Fruit fly (Drosophila melanogaster) whole organism, adult: ENCODE results near the gene CG44198.

Source experiments
- CG12768 ChIP-seq: fragments of 200-800 bp; sonication (Bioruptor generic); optimal IDR thresholded peaks from 2 replicates; lab custom pipeline; 2017; ENCODE audit warnings: missing biosample characterization, missing genetic modification characterization, mild to moderate bottlenecking, moderate library complexity, missing genetic modification reagents
- CG1620 ChIP-seq: fragments of 200-800 bp; sonication (Bioruptor generic); optimal IDR thresholded peaks from 2 replicates; lab custom pipeline; 2016; ENCODE audit warnings: missing biosample characterization, missing genetic modification characterization
- CG33017 ChIP-seq: fragments of 200-800 bp; sonication (Bioruptor generic); optimal IDR thresholded peaks from 2 replicates; lab custom pipeline; 2018; ENCODE audit warnings: missing biosample characterization, mild to moderate bottlenecking, missing genetic modification characterization, moderate library complexity
- CG5204 ChIP-seq: fragments of 200-800 bp; sonication (Bioruptor generic); optimal IDR thresholded peaks from 2 replicates; lab custom pipeline; 2016; ENCODE audit warnings: missing biosample characterization, missing genetic modification characterization
- CG7045 ChIP-seq: fragments of 200-800 bp; sonication (Bioruptor generic); optimal IDR thresholded peaks from 2 replicates; lab custom pipeline; 2017; ENCODE audit warnings: missing biosample characterization, mild to moderate bottlenecking, missing genetic modification characterization
- CG7101 ChIP-seq: fragments of 200-800 bp; sonication (Bioruptor generic); optimal IDR thresholded peaks from 2 replicates; lab custom pipeline; 2018; ENCODE audit warnings: missing biosample characterization, mild to moderate bottlenecking, missing genetic modification characterization, moderate library complexity
- Crg-1 ChIP-seq: fragments of 200-800 bp; sonication (Bioruptor generic); optimal IDR thresholded peaks from 2 replicates; lab custom pipeline; 2016; ENCODE audit warnings: missing biosample characterization, missing genetic modification characterization
- Mnt ChIP-seq: fragments of 200-800 bp; sonication (Bioruptor generic); optimal IDR thresholded peaks from 2 replicates; lab custom pipeline; 2016; ENCODE audit warnings: missing biosample characterization, mild to moderate bottlenecking, missing genetic modification characterization
- bab1 ChIP-seq: fragments of 200-800 bp; sonication (Bioruptor generic); optimal IDR thresholded peaks from 3 replicates; lab custom pipeline; 2019; ENCODE audit warnings: missing biosample characterization, mild to moderate bottlenecking, missing genetic modification characterization, moderate library complexity
- cic ChIP-seq: fragments of 200-800 bp; sonication (Bioruptor generic); optimal IDR thresholded peaks from 2 replicates; lab custom pipeline; 2017; ENCODE audit warnings: missing biosample characterization, mild to moderate bottlenecking, missing genetic modification characterization, moderate library complexity
- cnc ChIP-seq, 2 experiments: fragments of >200 bp; optimal IDR thresholded peaks; 2 replicates each; lab custom pipeline; 2017
- kay ChIP-seq: fragments of 200-800 bp; sonication (Bioruptor generic); peaks from one replicate; lab custom pipeline; 2016; ENCODE audit warnings: missing biosample characterization, missing genetic modification characterization, borderline replicate concordance
- pad ChIP-seq: fragments of 200-800 bp; sonication (Bioruptor generic); optimal IDR thresholded peaks from 3 replicates; lab custom pipeline; 2017; ENCODE audit warnings: missing biosample characterization, missing genetic modification characterization, mild to moderate bottlenecking, moderate library complexity, missing genetic modification reagents
- tj ChIP-seq: fragments of 200-800 bp; sonication (Bioruptor generic); optimal IDR thresholded peaks from 3 replicates; lab custom pipeline; 2017; ENCODE audit warnings: missing biosample characterization, mild to moderate bottlenecking, missing genetic modification characterization, moderate library complexity

DNA sequence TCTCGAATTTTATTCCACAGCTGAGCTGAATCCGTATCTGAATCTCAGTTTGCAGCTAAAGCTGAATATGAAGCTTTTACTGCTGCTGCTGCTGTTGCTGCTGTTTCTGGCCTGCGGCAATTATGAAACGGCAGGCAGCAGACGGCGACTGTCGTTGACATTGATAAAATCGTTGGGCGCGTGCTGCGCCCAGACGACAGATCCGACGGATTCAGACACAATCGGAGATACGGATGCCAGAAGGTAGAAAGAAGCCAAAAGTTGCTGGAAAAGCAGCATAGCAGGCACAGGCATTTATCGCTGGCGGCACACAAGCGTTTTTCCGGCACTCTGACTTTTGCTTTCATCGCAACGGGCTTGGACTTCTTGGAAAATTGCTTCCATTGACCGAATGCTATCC, 39.5 kb downstream of the CG44198 start:
- TF ChIP-seq CG33017 (tag; lab: Kevin White, UChicago) (no peak), Mnt (GFP tag; lab: Kevin White, UChicago) (no peak), tj (GFP tag; lab: Kevin White, UChicago) (no peak), Crg-1 (GFP tag; lab: Kevin White, UChicago) (no peak), CG7101 (tag; lab: Kevin White, UChicago) (no peak), cnc (optimal IDR thresholded peaks at IDR 0.05; lab: Kevin White, UChicago) (no peak), pad (no peak), CG7045 (no peak), CG12768 (no peak), CG1620 (no peak), CG5204 (no peak), bab1 (GFP tag; lab: Kevin White, UChicago) (no peak), cic (GFP tag; lab: Kevin White, UChicago) (no peak), kay (GFP tag; lab: Kevin White, UChicago) (no peak)
